Fruit fly (Drosophila melanogaster) Kc167 (cell line): ENCODE measurements around the gene CG18764.

Source experiments
- Myc ChIP-seq: fragments of >200 bp; optimal IDR thresholded peaks from 2 replicates; lab custom pipeline; 2017; ENCODE audit warnings: missing external identifiers
- Sin3A ChIP-seq: fragments of >200 bp; optimal IDR thresholded peaks from 2 replicates; lab custom pipeline; 2018; ENCODE audit warnings: missing external identifiers
- h ChIP-seq: fragments of >200 bp; optimal IDR thresholded peaks from 3 replicates; lab custom pipeline; 2018; ENCODE audit warnings: missing external identifiers
- insv ChIP-seq: fragments of >200 bp; optimal IDR thresholded peaks from 3 replicates; lab custom pipeline; 2018; ENCODE audit warnings: missing external identifiers
- psq ChIP-seq: fragments of >200 bp; optimal IDR thresholded peaks from 2 replicates; lab custom pipeline; 2017; ENCODE audit warnings: missing external identifiers
- ttk ChIP-seq: sonication (Bioruptor generic); optimal IDR thresholded peaks from 2 replicates; lab custom pipeline; 2017; ENCODE audit warnings: missing external identifiers

CG18764 gene

dm6 chr3R:11662617-11663016 lies 35.9 kb downstream of the CG18764 start:
- TF ChIP-seq psq (lab: Kevin White, UChicago) (no peak), ttk (lab: Kevin White, UChicago) (no peak), Sin3A (lab: Kevin White, UChicago) (no peak), h (lab: Kevin White, UChicago) (no peak), Myc (lab: Kevin White, UChicago) (no peak), insv (lab: Kevin White, UChicago) (no peak)

- TF ChIP-seq insv (lab: Kevin White, UChicago): no peak
- TF ChIP-seq psq (lab: Kevin White, UChicago): no peak
- TF ChIP-seq Sin3A (lab: Kevin White, UChicago): no peak
- TF ChIP-seq ttk (lab: Kevin White, UChicago): no peak
- no peak for TF ChIP-seq h (lab: Kevin White, UChicago)
- no peak for TF ChIP-seq Myc (lab: Kevin White, UChicago)
These were observed 36.8 kb downstream of the CG18764 start for dm6 chr3R:11663441-11663840.

- TF ChIP-seq ttk (lab: Kevin White, UChicago) (no peak), Sin3A (lab: Kevin White, UChicago) (no peak), psq (lab: Kevin White, UChicago) (no peak), Myc (lab: Kevin White, UChicago) (no peak), h (lab: Kevin White, UChicago) (no peak), insv (lab: Kevin White, UChicago) (no peak)
These were observed 38.8 kb downstream of the CG18764 start for dm6 chr3R:11665508-11665907.

- TF ChIP-seq Sin3A (lab: Kevin White, UChicago) (no peak), ttk (lab: Kevin White, UChicago) (no peak), psq (lab: Kevin White, UChicago) (no peak), insv (lab: Kevin White, UChicago) (no peak), h (lab: Kevin White, UChicago) (no peak), Myc (lab: Kevin White, UChicago) (no peak)
These were observed 39.4 kb downstream of the CG18764 start for dm6 chr3R:11665925-11666687.

dm6 chr3R:11669017-11669953 lies 42.6 kb downstream of the CG18764 start:
- TF ChIP-seq ttk (lab: Kevin White, UChicago) (no peak), psq (lab: Kevin White, UChicago) (no peak), insv (lab: Kevin White, UChicago) (no peak), h (lab: Kevin White, UChicago) (no peak), Sin3A (lab: Kevin White, UChicago) (no peak), Myc (lab: Kevin White, UChicago) (no peak)

- TF ChIP-seq Myc (lab: Kevin White, UChicago) (no peak), psq (lab: Kevin White, UChicago) (no peak), h (lab: Kevin White, UChicago) (no peak), insv (lab: Kevin White, UChicago) (no peak), ttk (lab: Kevin White, UChicago) (no peak), Sin3A (lab: Kevin White, UChicago) (no peak)
These were observed 43.3 kb downstream of the CG18764 start for dm6 chr3R:11669954-11670347.

dm6 chr3R:11670888-11671287 lies 44.2 kb downstream of the CG18764 start:
- TF ChIP-seq Sin3A (lab: Kevin White, UChicago) (no peak), ttk (lab: Kevin White, UChicago) (no peak), psq (lab: Kevin White, UChicago) (no peak), Myc (lab: Kevin White, UChicago) (no peak), insv (lab: Kevin White, UChicago) (no peak), h (lab: Kevin White, UChicago) (no peak)

dm6 chr3R:11671784-11672183 lies 45.1 kb downstream of the CG18764 start:
- TF ChIP-seq ttk (lab: Kevin White, UChicago) (no peak), psq (lab: Kevin White, UChicago) (no peak), insv (lab: Kevin White, UChicago) (no peak), h (lab: Kevin White, UChicago) (no peak), Sin3A (lab: Kevin White, UChicago) (no peak), Myc (lab: Kevin White, UChicago) (no peak)

dm6 chr3R:11673955-11674663 lies 47.4 kb downstream of the CG18764 start, which contains the start of gene CG14715:
CG14715 (plus strand) TSS chr3R:11674221.
- no peak for TF ChIP-seq Sin3A (lab: Kevin White, UChicago)
- TF ChIP-seq ttk (lab: Kevin White, UChicago): no peak
- TF ChIP-seq insv (lab: Kevin White, UChicago): no peak
- TF ChIP-seq Myc (lab: Kevin White, UChicago): no peak
- TF ChIP-seq h (lab: Kevin White, UChicago): no peak

dm6 chr3R:11678016-11678415 lies 51.3 kb downstream of the CG18764 start, which contains the start of gene CG18476:
CG18476 (minus strand) TSS chr3R:11678116.
- no peak for TF ChIP-seq insv (lab: Kevin White, UChicago)
- no peak for TF ChIP-seq ttk (lab: Kevin White, UChicago)
- TF ChIP-seq psq (lab: Kevin White, UChicago): no peak
- TF ChIP-seq Sin3A (lab: Kevin White, UChicago): no peak
- TF ChIP-seq h (lab: Kevin White, UChicago): no peak
- TF ChIP-seq Myc (lab: Kevin White, UChicago): no peak
